Worm (Caenorhabditis elegans) whole organism, L4 larva: ENCODE measurements around the gene dhhc-13.

Source experiments
- lim-7 ChIP-seq: fragments of 200-800 bp; sonication (Bioruptor generic); IDR thresholded peaks from 2 replicates; pipeline ENCODE4 v1.3.6; 2022; ENCODE audit warnings: missing genetic modification characterization, missing compliant biosample characterization
- nhr-11 ChIP-seq: fragments of 150-350 bp; optimal IDR thresholded peaks from 2 replicates; lab custom pipeline; 2014; ENCODE audit warnings: missing biosample characterization, missing genetic modification characterization

DNA sequence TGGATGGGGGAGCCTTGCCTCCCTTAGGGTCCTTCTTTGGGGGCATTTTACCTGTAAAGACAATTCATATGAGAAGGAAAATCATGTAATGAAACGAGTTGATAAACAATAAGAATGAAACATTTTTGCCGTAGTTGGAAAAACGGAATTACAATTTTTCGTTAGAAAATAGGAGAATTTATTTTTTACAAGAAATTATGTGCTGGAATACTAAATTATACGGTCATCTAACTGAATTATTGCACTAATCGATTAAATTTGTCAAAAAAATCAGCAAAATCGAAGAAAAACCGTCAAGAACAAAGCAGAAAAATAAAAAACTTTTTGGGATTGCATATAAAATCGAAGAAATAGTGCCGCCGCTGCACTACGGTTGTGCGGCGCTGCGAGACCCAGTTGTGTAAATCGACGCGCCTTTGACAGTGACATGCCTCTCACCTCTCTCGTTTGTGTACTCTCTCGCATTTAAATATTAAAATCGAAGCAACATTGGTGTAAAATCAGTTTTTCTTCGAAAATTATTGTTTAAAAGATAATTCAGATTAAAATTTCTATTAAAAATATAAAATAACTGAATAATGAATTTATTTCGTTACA lies 30.5 kb downstream of the dhhc-13 start, which contains the start of gene rps-25:
- TF ChIP-seq lim-7: no peak
- no peak for TF ChIP-seq nhr-11 (tag; lab: Kevin White, UChicago)
